Fruit fly (Drosophila melanogaster) whole organism, embryonic: Measurements from ENCODE around the gene CG4270.
A peak's percentile ranks its signal among the peaks of the same experiment; 100 is the strongest.

ENCODE experiments used
- Atf6 ChIP-seq: fragments of 200-800 bp; sonication (Bioruptor generic); IDR thresholded peaks from 2 replicates; pipeline ENCODE4 v1.3.6; 2022; ENCODE audit warnings: missing biosample characterization, missing genetic modification characterization
- Awh ChIP-seq: fragments of 200-800 bp; sonication (Bioruptor generic); IDR thresholded peaks from 2 replicates; pipeline ENCODE4, ENCODE4 v1.3.6; 2022; ENCODE audit warnings: missing biosample characterization, missing genetic modification characterization
- BtbVII ChIP-seq: fragments of 200-800 bp; sonication (Bioruptor generic); optimal IDR thresholded peaks from 3 replicates; lab custom pipeline; 2017; ENCODE audit warnings: missing biosample characterization, mild to moderate bottlenecking, missing genetic modification characterization
- CG12104 ChIP-seq: fragments of 200-800 bp; sonication (Bioruptor generic); optimal IDR thresholded peaks from 3 replicates; lab custom pipeline; 2016; ENCODE audit warnings: missing biosample characterization, missing genetic modification characterization
- CG12155 ChIP-seq: fragments of 200-800 bp; sonication (Bioruptor generic); optimal IDR thresholded peaks from 3 replicates; lab custom pipeline; 2016; ENCODE audit warnings: missing biosample characterization, missing genetic modification characterization
- CG1233 ChIP-seq: fragments of 200-800 bp; sonication (Bioruptor generic); optimal IDR thresholded peaks from 4 replicates; lab custom pipeline; 2018; ENCODE audit warnings: missing biosample characterization, mild to moderate bottlenecking, missing genetic modification characterization
- CG13296 ChIP-seq: fragments of 200-800 bp; sonication (Bioruptor generic); optimal IDR thresholded peaks from 3 replicates; lab custom pipeline; 2018; ENCODE audit warnings: missing biosample characterization, mild to moderate bottlenecking, missing genetic modification characterization
- CG14860 ChIP-seq: fragments of 200-800 bp; sonication (Bioruptor generic); IDR thresholded peaks from 3 replicates; pipeline ENCODE4 v1.3.6; 2022; ENCODE audit warnings: missing biosample characterization, missing genetic modification characterization; ENCODE audit not compliant: partially characterized antibody
- CG2116 ChIP-seq: fragments of 200-800 bp; sonication (Bioruptor generic); optimal IDR thresholded peaks from 3 replicates; lab custom pipeline; 2018; ENCODE audit warnings: missing biosample characterization, mild to moderate bottlenecking, missing genetic modification characterization
- CG32767 ChIP-seq: fragments of 200-800 bp; sonication (Bioruptor generic); IDR thresholded peaks from 2 replicates; pipeline ENCODE4 v1.3.6; 2022; ENCODE audit warnings: missing biosample characterization, missing genetic modification characterization
- CG3407 ChIP-seq: fragments of 200-800 bp; sonication (Bioruptor generic); optimal IDR thresholded peaks from 2 replicates; lab custom pipeline; 2018; ENCODE audit warnings: missing biosample characterization, mild to moderate bottlenecking, missing genetic modification characterization
- CG3847 ChIP-seq: fragments of 200-800 bp; sonication (Bioruptor generic); IDR thresholded peaks from 2 replicates; pipeline ENCODE4 v1.3.6; 2022; ENCODE audit warnings: missing biosample characterization, missing genetic modification characterization
- CG42726 ChIP-seq: fragments of 200-800 bp; sonication (Bioruptor generic); IDR thresholded peaks from 2 replicates; pipeline ENCODE4 v1.3.6; 2022; ENCODE audit warnings: missing biosample characterization, missing genetic modification characterization; ENCODE audit not compliant: partially characterized antibody
- CG4328 ChIP-seq: fragments of 200-800 bp; sonication (Bioruptor generic); optimal IDR thresholded peaks from 3 replicates; lab custom pipeline; 2017; ENCODE audit warnings: missing biosample characterization, missing genetic modification reagents, missing genetic modification characterization
- CG7556 ChIP-seq: fragments of 200-800 bp; sonication (Bioruptor generic); optimal IDR thresholded peaks from 2 replicates; lab custom pipeline; 2017; ENCODE audit warnings: missing biosample characterization, mild to moderate bottlenecking, missing genetic modification characterization
- CG7786 ChIP-seq: fragments of 200-800 bp; sonication (Bioruptor generic); optimal IDR thresholded peaks from 2 replicates; lab custom pipeline; 2016; ENCODE audit warnings: missing biosample characterization, missing genetic modification characterization
- CG7987 ChIP-seq: fragments of 200-800 bp; sonication (Bioruptor generic); optimal IDR thresholded peaks from 2 replicates; lab custom pipeline; 2018; ENCODE audit warnings: missing biosample characterization, mild to moderate bottlenecking, missing genetic modification characterization, moderate library complexity
- CkIIα-i1 ChIP-seq: fragments of 200-800 bp; sonication (Bioruptor generic); IDR thresholded peaks from 2 replicates; pipeline ENCODE4 v1.3.6; 2022; ENCODE audit warnings: missing biosample characterization, missing genetic modification characterization
- Dref ChIP-seq: fragments of 200-800 bp; sonication (Bioruptor generic); IDR thresholded peaks from 2 replicates; pipeline ENCODE4 v1.3.6; 2022; ENCODE audit warnings: missing biosample characterization, missing genetic modification characterization
- E2f2 ChIP-seq: fragments of 200-800 bp; sonication (Bioruptor generic); IDR thresholded peaks from 2 replicates; pipeline ENCODE4 v1.3.6; 2022; ENCODE audit warnings: missing biosample characterization, missing genetic modification characterization
- Eip74EF ChIP-seq, 2 experiments: fragments of 200-800 bp in 1 of 2; fragments of >200 bp in 1 of 2; sonication (Bioruptor generic) in 1 of 2; optimal IDR thresholded peaks; 2 replicates each; lab custom pipeline; 2017 to 2019; ENCODE audit warnings: missing biosample characterization in 2 of 2, missing genetic modification characterization in 2 of 2, mild to moderate bottlenecking in 1 of 2, moderate library complexity in 1 of 2
- Fer3 ChIP-seq: fragments of 200-800 bp; sonication (Bioruptor generic); optimal IDR thresholded peaks from 2 replicates; lab custom pipeline; 2018; ENCODE audit warnings: missing biosample characterization, mild to moderate bottlenecking, missing genetic modification characterization, moderate library complexity
- HLH3B ChIP-seq: fragments of 200-800 bp; sonication (Bioruptor generic); IDR thresholded peaks from 2 replicates; pipeline ENCODE4 v1.3.6; 2022; ENCODE audit warnings: missing biosample characterization, missing genetic modification characterization
- Lpt ChIP-seq: fragments of >200 bp; optimal IDR thresholded peaks from 2 replicates; lab custom pipeline; 2018; ENCODE audit warnings: missing biosample characterization, missing genetic modification characterization
- Mes4 ChIP-seq: fragments of 200-800 bp; sonication (Bioruptor generic); optimal IDR thresholded peaks from 2 replicates; lab custom pipeline; 2016; ENCODE audit warnings: missing biosample characterization, missing genetic modification characterization
- Myb ChIP-seq: fragments of 200-800 bp; sonication (Bioruptor generic); optimal IDR thresholded peaks from 2 replicates; lab custom pipeline; 2016; ENCODE audit warnings: missing biosample characterization, missing genetic modification characterization
- Nf-YC ChIP-seq: fragments of 200-800 bp; optimal IDR thresholded peaks from 3 replicates; lab custom pipeline; 2019; ENCODE audit warnings: missing biosample characterization, mild to moderate bottlenecking, missing genetic modification characterization, moderate library complexity
- Optix ChIP-seq: fragments of 200-800 bp; sonication (Bioruptor generic); IDR thresholded peaks from 3 replicates; pipeline ENCODE4 v1.3.6; 2022; ENCODE audit warnings: missing biosample characterization, missing genetic modification characterization
- Vsx1 ChIP-seq: fragments of 200-800 bp; sonication (Bioruptor generic); optimal IDR thresholded peaks from 2 replicates; lab custom pipeline; 2017; ENCODE audit warnings: missing biosample characterization, mild to moderate bottlenecking, missing genetic modification characterization, missing genetic modification reagents
- cato ChIP-seq: fragments of 200-800 bp; sonication (Bioruptor generic); optimal IDR thresholded peaks from 2 replicates; lab custom pipeline; 2016; ENCODE audit warnings: missing biosample characterization, missing genetic modification characterization, borderline replicate concordance
- en ChIP-seq: fragments of 200-800 bp; sonication (Bioruptor generic); optimal IDR thresholded peaks from 2 replicates; lab custom pipeline; 2016; ENCODE audit warnings: missing biosample characterization, missing genetic modification characterization
- eve ChIP-seq, 2 experiments: fragments of >200 bp; optimal IDR thresholded peaks; 2 replicates each; lab custom pipeline; 2017; ENCODE audit warnings: missing biosample characterization in 2 of 2, missing genetic modification characterization in 2 of 2
- gcm ChIP-seq: fragments of 200-800 bp; sonication (Bioruptor generic); optimal IDR thresholded peaks from 2 replicates; lab custom pipeline; 2019; ENCODE audit warnings: missing biosample characterization, mild to moderate bottlenecking, missing genetic modification characterization, moderate library complexity
- grau ChIP-seq: fragments of 200-800 bp; optimal IDR thresholded peaks from 3 replicates; lab custom pipeline; 2019; ENCODE audit warnings: missing biosample characterization, mild to moderate bottlenecking, missing genetic modification characterization, moderate library complexity
- gro ChIP-seq: fragments of 200-800 bp; sonication (Bioruptor generic); optimal IDR thresholded peaks from 2 replicates; lab custom pipeline; 2016; ENCODE audit warnings: missing biosample characterization, missing genetic modification characterization
- inv ChIP-seq: fragments of 200-800 bp; sonication (Bioruptor generic); IDR thresholded peaks from 2 replicates; pipeline ENCODE4 v1.3.6; 2022; ENCODE audit warnings: missing biosample characterization, missing genetic modification characterization; ENCODE audit not compliant: partially characterized antibody
- lov ChIP-seq, 2 experiments: fragments of 200-800 bp in 1 of 2; fragments of >200 bp in 1 of 2; sonication (Bioruptor generic) in 1 of 2; IDR thresholded peaks in 1 of 2; optimal IDR thresholded peaks in 1 of 2; 2 replicates in 1 of 2; 3 replicates in 1 of 2; pipeline versions ENCODE4 v1.3.6 to Lab custom; 2017 to 2022; ENCODE audit warnings: missing biosample characterization in 1 of 2, missing genetic modification characterization in 1 of 2
- nerfin-1 ChIP-seq: fragments of 200-800 bp; sonication (Bioruptor generic); optimal IDR thresholded peaks from 3 replicates; lab custom pipeline; 2019; ENCODE audit warnings: missing biosample characterization, mild to moderate bottlenecking, missing genetic modification characterization, moderate library complexity
- oc ChIP-seq: fragments of 200-800 bp; sonication (Bioruptor generic); optimal IDR thresholded peaks from 2 replicates; lab custom pipeline; 2018; ENCODE audit warnings: missing biosample characterization, mild to moderate bottlenecking, missing genetic modification characterization, moderate library complexity
- onecut ChIP-seq: fragments of 200-800 bp; sonication (Bioruptor generic); IDR thresholded peaks from 2 replicates; pipeline ENCODE4 v1.3.6; 2022; ENCODE audit warnings: missing biosample characterization, missing genetic modification characterization
- peb ChIP-seq: fragments of 200-800 bp; sonication (Bioruptor generic); IDR thresholded peaks from 2 replicates; pipeline ENCODE4 v1.3.6; 2022; ENCODE audit warnings: missing biosample characterization, missing genetic modification characterization
- sd ChIP-seq: fragments of 200-800 bp; sonication (Bioruptor generic); optimal IDR thresholded peaks from 3 replicates; lab custom pipeline; 2018; ENCODE audit warnings: missing biosample characterization, mild to moderate bottlenecking, missing genetic modification characterization, moderate library complexity
- sens-2 ChIP-seq: fragments of 200-800 bp; sonication (Bioruptor generic); IDR thresholded peaks from 2 replicates; pipeline ENCODE4 v1.3.6; 2022; ENCODE audit warnings: missing biosample characterization, missing genetic modification characterization
- sisA ChIP-seq: fragments of 200-800 bp; sonication (Bioruptor generic); IDR thresholded peaks from 2 replicates; pipeline ENCODE4 v1.3.6; 2022; ENCODE audit warnings: missing biosample characterization, missing genetic modification characterization
- sob ChIP-seq: fragments of 200-800 bp; sonication (Bioruptor generic); IDR thresholded peaks from 2 replicates; pipeline ENCODE4 v1.3.6; 2022; ENCODE audit warnings: missing biosample characterization, missing genetic modification characterization
- sr ChIP-seq: fragments of 200-800 bp; sonication (Bioruptor generic); IDR thresholded peaks from 3 replicates; pipeline ENCODE4 v1.3.6; 2022; ENCODE audit warnings: missing biosample characterization, missing genetic modification characterization
- tgo ChIP-seq: fragments of 200-800 bp; sonication (Bioruptor generic); IDR thresholded peaks from 3 replicates; pipeline ENCODE4 v1.3.6; 2022; ENCODE audit warnings: missing biosample characterization, missing genetic modification characterization
- tin ChIP-seq: fragments of 200-800 bp; sonication (Bioruptor generic); optimal IDR thresholded peaks from 3 replicates; lab custom pipeline; 2016; ENCODE audit warnings: missing biosample characterization, missing genetic modification characterization
- tna ChIP-seq: fragments of 200-800 bp; sonication (Bioruptor generic); IDR thresholded peaks from 2 replicates; pipeline ENCODE4 v1.3.6; 2022; ENCODE audit warnings: missing biosample characterization, missing genetic modification characterization; ENCODE audit not compliant: partially characterized antibody
- toy ChIP-seq: fragments of 200-800 bp; sonication (Bioruptor generic); IDR thresholded peaks from 2 replicates; pipeline ENCODE4 v1.3.6; 2022; ENCODE audit warnings: missing biosample characterization, missing genetic modification characterization
- wdn ChIP-seq: fragments of 200-800 bp; sonication (Bioruptor generic); IDR thresholded peaks from 2 replicates; pipeline ENCODE4 v1.3.6; 2022; ENCODE audit warnings: missing biosample characterization, missing genetic modification characterization
- yki ChIP-seq: fragments of >200 bp; optimal IDR thresholded peaks from 3 replicates; lab custom pipeline; 2018

CG4270 gene

dm6 chr2L:2236722-2237121, 26.5 kb upstream of the CG4270 start, which contains the start of gene Sec24CD (continued):
- no peak for TF ChIP-seq tin (GFP tag; lab: Kevin White, UChicago)
- peak; percentile 91 for TF ChIP-seq CG14860 (GFP tag; lab: Robert Waterston, UW)
- no peak for TF ChIP-seq CG7987 (GFP tag; lab: Kevin White, UChicago)
- no peak for TF ChIP-seq gro (GFP tag; lab: Kevin White, UChicago)
- no peak for TF ChIP-seq sob
- no peak for TF ChIP-seq CG7786 (GFP tag; lab: Kevin White, UChicago)
- TF ChIP-seq Nf-YC (tag; lab: Kevin White, UChicago) = no peak
- TF ChIP-seq yki (lab: Kevin White, UChicago) = no peak
- TF ChIP-seq cato (GFP tag; lab: Kevin White, UChicago) = no peak
- TF ChIP-seq en = no peak
- TF ChIP-seq Mes4 = no peak
- TF ChIP-seq peb (GFP tag; lab: Robert Waterston, UW) = no peak
- no peak for TF ChIP-seq BtbVII
- TF ChIP-seq nerfin-1 (tag; lab: Kevin White, UChicago) = no peak
- TF ChIP-seq CG13296 (GFP tag; lab: Kevin White, UChicago) = no peak
- TF ChIP-seq CG7556 = no peak
- TF ChIP-seq eve (GFP tag; optimal IDR thresholded peaks at IDR 0.05; lab: Kevin White, UChicago) = no peak
- TF ChIP-seq tgo = no peak
- no peak for TF ChIP-seq CG1233 (GFP tag; lab: Kevin White, UChicago)
- no peak for TF ChIP-seq Vsx1 (GFP tag; lab: Kevin White, UChicago)
- TF ChIP-seq E2f2 (GFP tag; lab: Robert Waterston, UW) = peak; percentile 38
- no peak for TF ChIP-seq CG32767 (GFP tag; lab: Robert Waterston, UW)
- peak; percentile 77 for TF ChIP-seq onecut (GFP tag; lab: Robert Waterston, UW)
- TF ChIP-seq sr = no peak
- no peak for TF ChIP-seq wdn (GFP tag; lab: Robert Waterston, UW)
- no peak for TF ChIP-seq Fer3
- TF ChIP-seq CG12104 (GFP tag; lab: Kevin White, UChicago) = no peak
- TF ChIP-seq Atf6 (GFP tag; lab: Robert Waterston, UW) = no peak
- peak; percentile 57; the same call in 1 of the 2 replicates for TF ChIP-seq CG42726
- no peak for TF ChIP-seq Awh (GFP tag; lab: Robert Waterston, UW)
- TF ChIP-seq CG2116 = peak; percentile 68
- TF ChIP-seq oc (tag; lab: Kevin White, UChicago) = no peak
- no peak for TF ChIP-seq grau (tag; lab: Kevin White, UChicago)
- TF ChIP-seq Myb (GFP tag; lab: Kevin White, UChicago) = no peak
- TF ChIP-seq Lpt (GFP tag; lab: Kevin White, UChicago) = no peak
- TF ChIP-seq sisA (GFP tag; lab: Robert Waterston, UW) = no peak
- no peak for TF ChIP-seq sd (tag; lab: Kevin White, UChicago)
- peak; percentile 97 for TF ChIP-seq tna (GFP tag; lab: Robert Waterston, UW)
- TF ChIP-seq CG12155 = no peak
- peak; percentile 66 for TF ChIP-seq inv (GFP tag; lab: Robert Waterston, UW)
- peak; percentile 97 for TF ChIP-seq Dref
- TF ChIP-seq gcm = no peak
- no peak for TF ChIP-seq HLH3B (GFP tag; lab: Robert Waterston, UW)
- no peak for TF ChIP-seq CkIIα-i1 (GFP tag; lab: Robert Waterston, UW)
- no peak for TF ChIP-seq lov (optimal IDR thresholded peaks at IDR 0.05; lab: Kevin White, UChicago)
- TF ChIP-seq lov (GFP tag; IDR thresholded peaks at IDR 0.05; lab: Robert Waterston, UW) = no peak
- no peak for TF ChIP-seq CG3407 (GFP tag; lab: Kevin White, UChicago)
- no peak for TF ChIP-seq Optix (GFP tag; lab: Robert Waterston, UW)
- no peak for TF ChIP-seq toy
- TF ChIP-seq sens-2 (GFP tag; lab: Robert Waterston, UW) = no peak
- TF ChIP-seq CG3847 (GFP tag; lab: Robert Waterston, UW) = no peak
- no peak for TF ChIP-seq Eip74EF (GFP tag; optimal IDR thresholded peaks at IDR 0.05; lab: Kevin White, UChicago)
- TF ChIP-seq CG4328 (GFP tag; lab: Kevin White, UChicago) = no peak
